Fruit fly (Drosophila melanogaster) S2 (cell line): Measurements from ENCODE around the gene cv-c.

ENCODE experiments used
- CG8478 ChIP-seq: fragments of >200 bp; optimal IDR thresholded peaks from 2 replicates; lab custom pipeline; 2018
- CTCF ChIP-seq, 2 experiments: fragments of >200 bp; optimal IDR thresholded peaks; 2 replicates each; lab custom pipeline; 2018

- TF ChIP-seq CTCF (optimal IDR thresholded peaks at IDR 0.05; lab: Kevin White, UChicago) (no peak), CG8478 (lab: Kevin White, UChicago) (no peak)
Measured at dm6 chr3R:14481977-14482376, 464 bp upstream of the cv-c start.
